Fruit fly (Drosophila melanogaster) whole organism, embryonic: Measurements from ENCODE around the gene CG9757.

Source experiments
- Atf6 ChIP-seq: fragments of 200-800 bp; sonication (Bioruptor generic); IDR thresholded peaks from 2 replicates; pipeline ENCODE4 v1.3.6; 2022; ENCODE audit warnings: missing biosample characterization, missing genetic modification characterization
- Bgb ChIP-seq: fragments of 200-800 bp; sonication (Bioruptor generic); IDR thresholded peaks from 2 replicates; pipeline ENCODE4 v1.3.6; 2022; ENCODE audit warnings: missing biosample characterization, missing genetic modification characterization; ENCODE audit not compliant: partially characterized antibody
- C15 ChIP-seq: fragments of 200-800 bp; sonication (Bioruptor generic); IDR thresholded peaks from 3 replicates; pipeline ENCODE4 v1.3.6; 2022; ENCODE audit warnings: missing biosample characterization, missing genetic modification characterization
- CG10267 ChIP-seq: fragments of 200-800 bp; sonication (Bioruptor generic); optimal IDR thresholded peaks from 2 replicates; lab custom pipeline; 2018; ENCODE audit warnings: missing biosample characterization, mild to moderate bottlenecking, missing genetic modification characterization, moderate library complexity
- CG10654 ChIP-seq: fragments of 200-800 bp; sonication (Bioruptor generic); optimal IDR thresholded peaks from 2 replicates; lab custom pipeline; 2016; ENCODE audit warnings: missing biosample characterization, missing genetic modification characterization
- CG11085 ChIP-seq: fragments of 200-800 bp; sonication (Bioruptor generic); IDR thresholded peaks from 2 replicates; pipeline ENCODE4 v1.3.6; 2022; ENCODE audit warnings: missing biosample characterization, missing genetic modification characterization
- CG11093 ChIP-seq: fragments of 200-800 bp; sonication (Bioruptor generic); IDR thresholded peaks from 3 replicates; pipeline ENCODE4 v1.3.6; 2022; ENCODE audit warnings: missing biosample characterization, missing genetic modification characterization
- CG11504 ChIP-seq: fragments of 200-800 bp; sonication (Bioruptor generic); optimal IDR thresholded peaks from 3 replicates; lab custom pipeline; 2019; ENCODE audit warnings: missing biosample characterization, mild to moderate bottlenecking, missing genetic modification characterization, moderate library complexity
- CG12942 ChIP-seq: fragments of 200-800 bp; sonication (Bioruptor generic); optimal IDR thresholded peaks from 3 replicates; lab custom pipeline; 2016; ENCODE audit warnings: missing biosample characterization, missing genetic modification characterization
- CG13123 ChIP-seq: fragments of 200-800 bp; sonication (Bioruptor generic); optimal IDR thresholded peaks from 2 replicates; lab custom pipeline; 2016; ENCODE audit warnings: missing biosample characterization, missing genetic modification characterization
- CG13624 ChIP-seq: fragments of 200-800 bp; sonication (Bioruptor generic); optimal IDR thresholded peaks from 2 replicates; lab custom pipeline; 2016; ENCODE audit warnings: missing biosample characterization, missing genetic modification characterization
- CG13775 ChIP-seq: fragments of 200-800 bp; sonication (Bioruptor generic); optimal IDR thresholded peaks from 3 replicates; lab custom pipeline; 2017; ENCODE audit warnings: missing biosample characterization, mild to moderate bottlenecking, missing genetic modification characterization
- CG15011 ChIP-seq: fragments of 200-800 bp; sonication (Bioruptor generic); optimal IDR thresholded peaks from 3 replicates; lab custom pipeline; 2018; ENCODE audit warnings: missing biosample characterization, mild to moderate bottlenecking, missing genetic modification characterization
- CG1529 ChIP-seq: fragments of 200-800 bp; sonication (Bioruptor generic); optimal IDR thresholded peaks from 3 replicates; lab custom pipeline; 2018; ENCODE audit warnings: missing biosample characterization, missing genetic modification characterization
- CG17328 ChIP-seq: fragments of 200-800 bp; sonication (Bioruptor generic); IDR thresholded peaks from 2 replicates; pipeline ENCODE4 v1.3.6; 2022; ENCODE audit warnings: missing biosample characterization, missing genetic modification characterization
- CG17568 ChIP-seq: fragments of 200-800 bp; sonication (Bioruptor generic); optimal IDR thresholded peaks from 2 replicates; lab custom pipeline; 2018; ENCODE audit warnings: missing biosample characterization, mild to moderate bottlenecking, missing genetic modification characterization, moderate library complexity
- CG17802 ChIP-seq: fragments of 200-800 bp; sonication (Bioruptor generic); optimal IDR thresholded peaks from 2 replicates; lab custom pipeline; 2018; ENCODE audit warnings: missing biosample characterization, mild to moderate bottlenecking, missing genetic modification characterization, moderate library complexity
- CG30403 ChIP-seq: fragments of 200-800 bp; sonication (Bioruptor generic); optimal IDR thresholded peaks from 3 replicates; lab custom pipeline; 2016; ENCODE audit warnings: missing biosample characterization, missing genetic modification characterization
- CG31365 ChIP-seq: fragments of 200-800 bp; sonication (Bioruptor generic); optimal IDR thresholded peaks from 2 replicates; lab custom pipeline; 2018; ENCODE audit warnings: missing biosample characterization, mild to moderate bottlenecking, missing genetic modification characterization
- CG32532 ChIP-seq: fragments of 200-800 bp; sonication (Bioruptor generic); IDR thresholded peaks from 2 replicates; pipeline ENCODE4 v1.3.6; 2022; ENCODE audit warnings: missing biosample characterization, missing genetic modification characterization
- CG34376 ChIP-seq: fragments of 200-800 bp; sonication (Bioruptor generic); optimal IDR thresholded peaks from 2 replicates; lab custom pipeline; 2018; ENCODE audit warnings: missing biosample characterization, mild to moderate bottlenecking, missing genetic modification characterization
- CG3847 ChIP-seq: fragments of 200-800 bp; sonication (Bioruptor generic); IDR thresholded peaks from 2 replicates; pipeline ENCODE4 v1.3.6; 2022; ENCODE audit warnings: missing biosample characterization, missing genetic modification characterization
- CG4404 ChIP-seq: fragments of 200-800 bp; sonication (Bioruptor generic); IDR thresholded peaks from 2 replicates; pipeline ENCODE4 v1.3.6; 2022; ENCODE audit warnings: missing biosample characterization, missing genetic modification characterization
- CG6254 ChIP-seq: fragments of 200-800 bp; sonication (Bioruptor generic); optimal IDR thresholded peaks from 3 replicates; lab custom pipeline; 2017; ENCODE audit warnings: mild to moderate bottlenecking, missing biosample characterization, missing genetic modification reagents, missing genetic modification characterization
- CG6765 ChIP-seq: fragments of 200-800 bp; sonication (Bioruptor generic); optimal IDR thresholded peaks from 3 replicates; lab custom pipeline; 2017; ENCODE audit warnings: missing biosample characterization, mild to moderate bottlenecking, missing genetic modification characterization
- CG8359 ChIP-seq: fragments of 200-800 bp; sonication (Bioruptor generic); optimal IDR thresholded peaks from 2 replicates; lab custom pipeline; 2017; ENCODE audit warnings: missing biosample characterization, mild to moderate bottlenecking, missing genetic modification characterization, borderline replicate concordance
- D19A ChIP-seq: fragments of 200-800 bp; optimal IDR thresholded peaks from 3 replicates; lab custom pipeline; 2019; ENCODE audit warnings: missing biosample characterization, mild to moderate bottlenecking, missing genetic modification characterization, moderate library complexity
- Dip2 ChIP-seq: fragments of 200-800 bp; sonication (Bioruptor generic); IDR thresholded peaks from 2 replicates; pipeline ENCODE4 v1.3.6; 2022; ENCODE audit warnings: missing biosample characterization, missing genetic modification characterization
- E2f1 ChIP-seq: fragments of 200-800 bp; sonication (Bioruptor generic); IDR thresholded peaks from 2 replicates; pipeline ENCODE4 v1.3.6; 2022; ENCODE audit warnings: missing biosample characterization, missing genetic modification characterization
- HmgD ChIP-seq: fragments of 200-800 bp; sonication (Bioruptor generic); optimal IDR thresholded peaks from 3 replicates; lab custom pipeline; 2016; ENCODE audit warnings: missing biosample characterization, missing genetic modification characterization
- HmgZ ChIP-seq: fragments of 200-800 bp; sonication (Bioruptor generic); optimal IDR thresholded peaks from 2 replicates; lab custom pipeline; 2018; ENCODE audit warnings: missing biosample characterization, mild to moderate bottlenecking, missing genetic modification characterization
- Kr ChIP-seq: fragments of 200-800 bp; sonication (Bioruptor generic); optimal IDR thresholded peaks from 2 replicates; lab custom pipeline; 2017; ENCODE audit warnings: missing biosample characterization, mild to moderate bottlenecking, missing genetic modification characterization
- Med ChIP-seq: fragments of 200-800 bp; sonication (Bioruptor generic); peaks from one replicate; lab custom pipeline; 2016; ENCODE audit warnings: missing biosample characterization, missing genetic modification characterization, mild to moderate bottlenecking, inconsistent platforms, moderate library complexity
- Pdp1 ChIP-seq, 2 experiments: fragments of 200-800 bp; sonication (Bioruptor generic); optimal IDR thresholded peaks; 3 replicates each; lab custom pipeline; 2016; ENCODE audit warnings: missing biosample characterization in 2 of 2, missing genetic modification characterization in 2 of 2, mild to moderate bottlenecking in 1 of 2, moderate library complexity in 1 of 2
- Side ChIP-seq: fragments of 200-800 bp; sonication (Bioruptor generic); optimal IDR thresholded peaks from 2 replicates; lab custom pipeline; 2016; ENCODE audit warnings: missing biosample characterization, missing genetic modification characterization
- Vsx1 ChIP-seq: fragments of 200-800 bp; sonication (Bioruptor generic); optimal IDR thresholded peaks from 2 replicates; lab custom pipeline; 2017; ENCODE audit warnings: missing biosample characterization, mild to moderate bottlenecking, missing genetic modification characterization, missing genetic modification reagents
- Xrp1 ChIP-seq: fragments of 200-800 bp; sonication (Bioruptor generic); IDR thresholded peaks from 2 replicates; pipeline ENCODE4 v1.3.6; 2022; ENCODE audit warnings: missing biosample characterization, missing genetic modification characterization
- aop ChIP-seq: fragments of 200-800 bp; sonication (Bioruptor generic); IDR thresholded peaks from 2 replicates; pipeline ENCODE4 v1.3.6; 2022; ENCODE audit warnings: missing biosample characterization, missing genetic modification characterization
- ap ChIP-seq: fragments of 200-800 bp; sonication (Bioruptor generic); IDR thresholded peaks from 2 replicates; pipeline ENCODE4 v1.3.6; 2022; ENCODE audit warnings: missing biosample characterization, missing genetic modification characterization
- ems ChIP-seq: fragments of 200-800 bp; sonication (Bioruptor generic); optimal IDR thresholded peaks from 3 replicates; lab custom pipeline; 2016; ENCODE audit warnings: missing biosample characterization, missing genetic modification characterization
- fu2 ChIP-seq: fragments of 200-800 bp; sonication (Bioruptor generic); optimal IDR thresholded peaks from 2 replicates; lab custom pipeline; 2016; ENCODE audit warnings: missing biosample characterization, missing genetic modification characterization
- ind ChIP-seq: fragments of 200-800 bp; sonication (Bioruptor generic); optimal IDR thresholded peaks from 3 replicates; lab custom pipeline; 2016; ENCODE audit warnings: missing biosample characterization, missing genetic modification characterization
- lov ChIP-seq, 2 experiments: fragments of 200-800 bp in 1 of 2; fragments of >200 bp in 1 of 2; sonication (Bioruptor generic) in 1 of 2; IDR thresholded peaks in 1 of 2; optimal IDR thresholded peaks in 1 of 2; 2 replicates in 1 of 2; 3 replicates in 1 of 2; pipeline versions ENCODE4 v1.3.6 to Lab custom; 2017 to 2022; ENCODE audit warnings: missing biosample characterization in 1 of 2, missing genetic modification characterization in 1 of 2
- pho ChIP-seq: fragments of 200-800 bp; sonication (Bioruptor generic); optimal IDR thresholded peaks from 2 replicates; lab custom pipeline; 2016; ENCODE audit warnings: missing biosample characterization, missing genetic modification characterization
- phol ChIP-seq: fragments of 200-800 bp; sonication (Bioruptor generic); optimal IDR thresholded peaks from 3 replicates; lab custom pipeline; 2018; ENCODE audit warnings: missing biosample characterization, mild to moderate bottlenecking, missing genetic modification characterization, moderate library complexity
- sc ChIP-seq, 3 experiments: fragments of >200 bp in 2 of 3; fragments of 200-800 bp in 1 of 3; sonication (Bioruptor generic) in 1 of 3; optimal IDR thresholded peaks; 2 replicates in 2 of 3; 3 replicates in 1 of 3; lab custom pipeline; 2017; ENCODE audit warnings: mild to moderate bottlenecking in 1 of 3, missing biosample characterization in 1 of 3, missing genetic modification characterization in 1 of 3, missing genetic modification reagents in 1 of 3
- schlank ChIP-seq: fragments of 200-800 bp; sonication (Bioruptor generic); optimal IDR thresholded peaks from 2 replicates; lab custom pipeline; 2018; ENCODE audit warnings: missing biosample characterization, mild to moderate bottlenecking, missing genetic modification characterization
- stwl ChIP-seq: fragments of 200-800 bp; sonication (Bioruptor generic); optimal IDR thresholded peaks from 3 replicates; lab custom pipeline; 2018; ENCODE audit warnings: missing biosample characterization, mild to moderate bottlenecking, missing genetic modification characterization, moderate library complexity
- wdn ChIP-seq: fragments of 200-800 bp; sonication (Bioruptor generic); IDR thresholded peaks from 2 replicates; pipeline ENCODE4 v1.3.6; 2022; ENCODE audit warnings: missing biosample characterization, missing genetic modification characterization

Gene CG9757

dm6 chr3R:13645874-13646370 is 33.7 kb upstream of the CG9757 start, which contains the start of gene sqd (continued):
- TF ChIP-seq Pdp1 (GFP tag; optimal IDR thresholded peaks at IDR 0.05; lab: Kevin White, UChicago) (peak in 1 of 2 experiments; percentile 48), C15 (no peak), Med (GFP tag; lab: Kevin White, UChicago) (peak; percentile 95), ind (GFP tag; lab: Kevin White, UChicago) (peak; percentile 38), aop (GFP tag; lab: Robert Waterston, UW) (no peak), Vsx1 (GFP tag; lab: Kevin White, UChicago) (peak; percentile 32), HmgZ (tag; lab: Kevin White, UChicago) (peak; percentile 37), CG6765 (GFP tag; lab: Kevin White, UChicago) (peak; percentile 45), sc (optimal IDR thresholded peaks at IDR 0.05; lab: Kevin White, UChicago) (no peak), sc (GFP tag; optimal IDR thresholded peaks at IDR 0.05; lab: Kevin White, UChicago) (peak; percentile 3), CG31365 (tag; lab: Kevin White, UChicago) (peak; percentile 47), CG12942 (no peak), lov (optimal IDR thresholded peaks at IDR 0.05; lab: Kevin White, UChicago) (no peak), lov (GFP tag; IDR thresholded peaks at IDR 0.05; lab: Robert Waterston, UW) (no peak), CG8359 (GFP tag; lab: Kevin White, UChicago) (peak; percentile 64), wdn (GFP tag; lab: Robert Waterston, UW) (no peak), ems (peak; percentile 49), CG13775 (GFP tag; lab: Kevin White, UChicago) (peak; percentile 50), CG13624 (GFP tag; lab: Kevin White, UChicago) (peak; percentile 29), CG10654 (peak; percentile 47), Bgb (GFP tag; lab: Robert Waterston, UW) (peak; percentile 15; the same call in 1 of the 2 replicates), CG10267 (peak; percentile 29), fu2 (peak; percentile 29), CG13123 (no peak), CG11504 (tag; lab: Kevin White, UChicago) (peak; percentile 41), CG11085 (GFP tag; lab: Robert Waterston, UW) (no peak), Dip2 (GFP tag; lab: Robert Waterston, UW) (no peak), phol (tag; lab: Kevin White, UChicago) (peak; percentile 78), CG11093 (no peak), CG6254 (GFP tag; lab: Kevin White, UChicago) (peak; percentile 23), ap (no peak), CG17802 (tag; lab: Kevin White, UChicago) (peak; percentile 97), Xrp1 (GFP tag; lab: Robert Waterston, UW) (0 out of 2 replicates have a peak, but pooled peaks have one; percentile 27), stwl (tag; lab: Kevin White, UChicago) (peak; percentile 70), E2f1 (peak; percentile 44; the same call in 1 of the 2 replicates), CG1529 (GFP tag; lab: Kevin White, UChicago) (peak; percentile 13), CG17568 (GFP tag; lab: Kevin White, UChicago) (peak; percentile 29), CG3847 (GFP tag; lab: Robert Waterston, UW) (peak; percentile 72), Side (GFP tag; lab: Kevin White, UChicago) (peak; percentile 17), CG15011 (GFP tag; lab: Kevin White, UChicago) (peak; percentile 1), CG4404 (GFP tag; lab: Robert Waterston, UW) (no peak), CG34376 (peak; percentile 54), D19A (tag; lab: Kevin White, UChicago) (no peak), HmgD (GFP tag; lab: Kevin White, UChicago) (peak; percentile 2), pho (GFP tag; lab: Kevin White, UChicago) (peak; percentile 12), CG32532 (GFP tag; lab: Robert Waterston, UW) (peak; percentile 52), schlank (peak; percentile 50), Kr (GFP tag; lab: Kevin White, UChicago) (no peak), CG17328 (GFP tag; lab: Robert Waterston, UW) (peak; percentile 40; the same call in 1 of the 2 replicates), Atf6 (GFP tag; lab: Robert Waterston, UW) (peak; percentile 38; the same call in 1 of the 2 replicates), CG30403 (GFP tag; lab: Kevin White, UChicago) (peak; percentile 40)
